Worm (Caenorhabditis elegans) whole organism, young adult: Measurements from ENCODE around the gene Y51A2B.6.

Experiments
- C06A6.2 ChIP-seq: fragments of 200-800 bp; sonication (Bioruptor generic); conservative IDR thresholded peaks from 2 replicates; pipeline ENCODE4 v1.3.6; 2022; ENCODE audit warnings: missing genetic modification characterization, missing compliant biosample characterization
- C17E4.6 ChIP-seq: fragments of 200-800 bp; sonication (Bioruptor generic); IDR thresholded peaks from 2 replicates; pipeline ENCODE4 v1.3.6; 2022; ENCODE audit warnings: missing genetic modification reagents, missing genetic modification characterization, missing compliant biosample characterization
- F33H1.4 ChIP-seq: fragments of 200-800 bp; sonication (Bioruptor generic); IDR thresholded peaks from 2 replicates; pipeline ENCODE4 v1.3.6; 2022; ENCODE audit warnings: missing genetic modification reagents, missing genetic modification characterization, missing compliant biosample characterization
- K12H6.12 ChIP-seq: fragments of 200-800 bp; sonication (Bioruptor generic); optimal IDR thresholded peaks from 2 replicates; lab custom pipeline; 2018; ENCODE audit warnings: mild to moderate bottlenecking, missing genetic modification characterization, missing compliant biosample characterization
- T07F8.4 ChIP-seq: sonication (generic microtip); optimal IDR thresholded peaks from 2 replicates; lab custom pipeline; 2016; ENCODE audit warnings: mild to moderate bottlenecking, missing genetic modification characterization, moderate library complexity, missing compliant biosample characterization
- T26A5.8 ChIP-seq: sonication (generic microtip); optimal IDR thresholded peaks from 2 replicates; lab custom pipeline; 2016; ENCODE audit warnings: missing genetic modification characterization, missing compliant biosample characterization
- Y53F4B.3 ChIP-seq: fragments of 200-800 bp; sonication (Bioruptor generic); IDR thresholded peaks from 2 replicates; pipeline ENCODE4 v1.3.6; 2022; ENCODE audit warnings: missing genetic modification reagents, missing genetic modification characterization, missing compliant biosample characterization
- ZK185.1 ChIP-seq: sonication (generic microtip); optimal IDR thresholded peaks from 2 replicates; lab custom pipeline; 2016; ENCODE audit warnings: mild to moderate bottlenecking, missing genetic modification characterization, missing compliant biosample characterization; ENCODE audit not compliant: poor library complexity, severe bottlenecking
- ama-1 ChIP-seq, 3 experiments: fragments of 150-350 bp in 1 of 3; sonication (generic microtip) in 2 of 3; optimal IDR thresholded peaks; 2 replicates each; lab custom pipeline; 2014 to 2018; ENCODE audit warnings: missing biosample characterization in 2 of 3, missing genetic modification characterization in 2 of 3, missing genetic modification reagents in 2 of 3
- aptf-2 ChIP-seq: fragments of 200-800 bp; sonication (Bioruptor generic); conservative IDR thresholded peaks from 2 replicates; pipeline ENCODE4 v1.3.6; 2022; ENCODE audit warnings: missing genetic modification reagents, missing genetic modification characterization, missing compliant biosample characterization
- athp-1 ChIP-seq: sonication (generic microtip); optimal IDR thresholded peaks from 2 replicates; lab custom pipeline; 2017; ENCODE audit warnings: mild to moderate bottlenecking, missing genetic modification characterization, missing compliant biosample characterization
- attf-6 ChIP-seq: fragments of 200-800 bp; sonication (Bioruptor generic); IDR thresholded peaks from 2 replicates; pipeline ENCODE4 v1.3.6; 2022; ENCODE audit warnings: missing genetic modification reagents, missing genetic modification characterization, missing compliant biosample characterization
- ceh-27 ChIP-seq: fragments of 200-800 bp; sonication (Bioruptor generic); optimal IDR thresholded peaks from 2 replicates; lab custom pipeline; 2018; ENCODE audit warnings: mild to moderate bottlenecking, missing genetic modification characterization, moderate library complexity, missing compliant biosample characterization
- ceh-40 ChIP-seq: fragments of 200-800 bp; sonication (Bioruptor generic); IDR thresholded peaks from 2 replicates; pipeline ENCODE4 v1.3.6; 2022; ENCODE audit warnings: missing genetic modification characterization, missing compliant biosample characterization
- dpff-1 ChIP-seq: sonication (generic microtip); optimal IDR thresholded peaks from 2 replicates; lab custom pipeline; 2017; ENCODE audit warnings: mild to moderate bottlenecking, missing genetic modification characterization, missing compliant biosample characterization
- egrh-3 ChIP-seq: fragments of 200-800 bp; sonication (Bioruptor generic); IDR thresholded peaks from 2 replicates; pipeline ENCODE4 v1.3.6; 2022; ENCODE audit warnings: missing genetic modification reagents, missing genetic modification characterization, missing compliant biosample characterization
- fkh-3 ChIP-seq: sonication (generic microtip); optimal IDR thresholded peaks from 2 replicates; lab custom pipeline; 2016; ENCODE audit warnings: mild to moderate bottlenecking, missing genetic modification characterization, missing compliant biosample characterization
- him-1 ChIP-seq: sonication (generic microtip); optimal IDR thresholded peaks from 2 replicates; lab custom pipeline; 2016; ENCODE audit warnings: missing genotype, missing genetic modification reagents, missing genetic modification characterization, missing compliant biosample characterization
- hlh-12 ChIP-seq: sonication (generic microtip); optimal IDR thresholded peaks from 2 replicates; lab custom pipeline; 2016; ENCODE audit warnings: missing genetic modification characterization, missing compliant biosample characterization
- hmg-20 ChIP-seq: fragments of 200-800 bp; sonication (Bioruptor generic); IDR thresholded peaks from 2 replicates; pipeline ENCODE4 v1.3.6; 2022; ENCODE audit warnings: missing genetic modification reagents, missing genetic modification characterization, missing compliant biosample characterization
- lir-1 ChIP-seq: fragments of 200-800 bp; sonication (Bioruptor generic); conservative IDR thresholded peaks from 2 replicates; pipeline ENCODE4 v1.3.6; 2022; ENCODE audit warnings: missing genetic modification reagents, missing genetic modification characterization, missing compliant biosample characterization
- madf-3 ChIP-seq: fragments of 200-800 bp; sonication (Bioruptor generic); IDR thresholded peaks from 2 replicates; pipeline ENCODE4 v1.3.6; 2022; ENCODE audit warnings: missing genetic modification reagents, missing genetic modification characterization, missing compliant biosample characterization
- madf-8 ChIP-seq: fragments of 200-800 bp; sonication (Bioruptor generic); conservative IDR thresholded peaks from 2 replicates; pipeline ENCODE4 v1.3.6; 2022; ENCODE audit warnings: missing genetic modification reagents, missing genetic modification characterization, missing compliant biosample characterization
- mes-4 ChIP-seq: sonication (generic microtip); optimal IDR thresholded peaks from 2 replicates; lab custom pipeline; 2016; ENCODE audit warnings: missing genotype, missing genetic modification characterization, missing compliant biosample characterization
- nfya-1 ChIP-seq: sonication (generic microtip); optimal IDR thresholded peaks from 2 replicates; lab custom pipeline; 2017; ENCODE audit warnings: antibody characterized with exemption, missing compliant biosample characterization, missing genetic modification characterization, borderline replicate concordance; ENCODE audit not compliant: insufficient read depth
- nfya-2 ChIP-seq: fragments of 200-800 bp; sonication (Bioruptor generic); IDR thresholded peaks from 2 replicates; pipeline ENCODE4 v1.3.6; 2022; ENCODE audit warnings: missing genetic modification reagents, missing genetic modification characterization, missing compliant biosample characterization
- nhr-90 ChIP-seq: sonication (generic microtip); optimal IDR thresholded peaks from 2 replicates; lab custom pipeline; 2016; ENCODE audit warnings: missing genotype, mild to moderate bottlenecking, missing genetic modification characterization, missing compliant biosample characterization
- rcor-1 ChIP-seq: fragments of 200-800 bp; sonication (Bioruptor generic); IDR thresholded peaks from 2 replicates; pipeline ENCODE4 v1.3.6; 2022; ENCODE audit warnings: missing genetic modification reagents, missing genetic modification characterization, missing compliant biosample characterization
- repo-1 ChIP-seq: sonication (generic microtip); optimal IDR thresholded peaks from 2 replicates; lab custom pipeline; 2017; ENCODE audit warnings: mild to moderate bottlenecking, missing genetic modification characterization, missing compliant biosample characterization
- sea-2 ChIP-seq: fragments of 200-800 bp; sonication (Bioruptor generic); IDR thresholded peaks from 2 replicates; pipeline ENCODE4 v1.3.6; 2022; ENCODE audit warnings: missing genetic modification characterization, missing compliant biosample characterization
- snpc-1.3 ChIP-seq: sonication (generic microtip); optimal IDR thresholded peaks from 2 replicates; lab custom pipeline; 2017; ENCODE audit warnings: missing genetic modification characterization, mild to moderate bottlenecking, missing compliant biosample characterization, antibody characterized with exemption, moderate library complexity, missing genotype, missing genetic modification reagents; ENCODE audit not compliant: insufficient read depth
- snpc-4 ChIP-seq, 5 experiments: fragments of 150-350 bp in 1 of 5; sonication (generic microtip) in 4 of 5; optimal IDR thresholded peaks; 2 replicates each; lab custom pipeline; 2014 to 2018; ENCODE audit warnings: missing genetic modification characterization in 5 of 5, missing biosample characterization in 3 of 5, antibody characterized with exemption in 2 of 5, mild to moderate bottlenecking in 2 of 5, missing compliant biosample characterization in 2 of 5, missing genotype in 2 of 5, moderate library complexity in 2 of 5, missing genetic modification reagents in 1 of 5
- tbx-9 ChIP-seq: sonication (generic microtip); optimal IDR thresholded peaks from 2 replicates; lab custom pipeline; 2016; ENCODE audit warnings: borderline replicate concordance, missing genetic modification characterization, inconsistent platforms, missing compliant biosample characterization
- tlf-1 ChIP-seq: fragments of 200-800 bp; sonication (Bioruptor generic); optimal IDR thresholded peaks from 2 replicates; lab custom pipeline; 2018; ENCODE audit warnings: mild to moderate bottlenecking, missing genetic modification characterization, missing compliant biosample characterization
- ztf-28 ChIP-seq: fragments of 200-800 bp; sonication (Bioruptor generic); IDR thresholded peaks from 2 replicates; pipeline ENCODE4 v1.3.6; 2022; ENCODE audit warnings: missing genetic modification reagents, missing genetic modification characterization, missing compliant biosample characterization
- ztf-6 ChIP-seq: fragments of 200-800 bp; sonication (Bioruptor generic); IDR thresholded peaks from 2 replicates; pipeline ENCODE4 v1.3.6; 2022; ENCODE audit warnings: missing genetic modification reagents, missing genetic modification characterization, missing compliant biosample characterization

Gene Y51A2B.6

DNA sequence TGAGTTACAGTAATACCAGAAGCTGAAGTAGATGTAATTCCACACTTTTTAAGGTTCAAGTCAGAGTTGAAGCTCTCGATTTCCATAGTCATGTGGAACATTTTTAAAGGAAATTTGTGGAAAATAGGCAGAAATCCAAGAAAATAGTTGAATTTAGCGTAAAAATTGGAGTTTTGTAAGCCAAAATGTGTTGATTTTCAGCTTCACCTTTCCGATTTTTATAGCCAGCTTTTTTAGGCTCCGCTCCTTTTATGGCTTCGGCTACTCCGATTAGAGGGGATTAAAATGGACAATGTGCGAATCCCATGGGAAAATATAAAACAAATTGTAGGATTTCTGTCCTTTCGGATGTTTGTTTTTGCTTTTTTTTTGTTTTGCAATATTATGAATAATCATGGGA lies 25.8 kb downstream of the Y51A2B.6 start, which contains the start of gene C08E8.6:
Gene C08E8.6 (minus strand): TSS at position 101 of the 400 bp plus-strand sequence.
- TF ChIP-seq egrh-3 (GFP tag; lab: Robert Waterston, UW) (no peak), snpc-1.3 (no peak), ztf-6 (GFP tag; lab: Robert Waterston, UW) (no peak), K12H6.12 (no peak), ZK185.1 (tag; lab: Kevin White, UChicago) (no peak), C06A6.2 (GFP tag; lab: Robert Waterston, UW) (no peak), fkh-3 (tag; lab: Kevin White, UChicago) (no peak), attf-6 (GFP tag; lab: Robert Waterston, UW) (no peak), dpff-1 (tag; lab: Kevin White, UChicago) (no peak), repo-1 (tag; lab: Kevin White, UChicago) (no peak), athp-1 (tag; lab: Kevin White, UChicago) (no peak), lir-1 (GFP tag; lab: Robert Waterston, UW) (no peak), T07F8.4 (tag; lab: Kevin White, UChicago) (no peak), hmg-20 (GFP tag; lab: Robert Waterston, UW) (no peak)

- no peak for TF ChIP-seq F33H1.4 (GFP tag; lab: Robert Waterston, UW)
- no peak for TF ChIP-seq nfya-1 (tag; lab: Kevin White, UChicago)
- TF ChIP-seq sea-2 (GFP tag; lab: Robert Waterston, UW), result no peak
- TF ChIP-seq snpc-4 (GFP tag; optimal IDR thresholded peaks at IDR 0.05; lab: Kevin White, UChicago), result no peak
- no peak for TF ChIP-seq snpc-4 (tag; optimal IDR thresholded peaks at IDR 0.05; lab: Kevin White, UChicago)
- TF ChIP-seq hlh-12, result no peak
- no peak for TF ChIP-seq ceh-27 (GFP tag; lab: Kevin White, UChicago)
- no peak for TF ChIP-seq him-1 (tag; lab: Kevin White, UChicago)
- TF ChIP-seq rcor-1 (GFP tag; lab: Robert Waterston, UW), result no peak
- no peak for TF ChIP-seq aptf-2 (GFP tag; lab: Robert Waterston, UW)
- no peak for TF ChIP-seq madf-3 (GFP tag; lab: Robert Waterston, UW)
- no peak for TF ChIP-seq T26A5.8 (tag; lab: Kevin White, UChicago)
- TF ChIP-seq nhr-90 (tag; lab: Kevin White, UChicago), result no peak
- TF ChIP-seq C17E4.6, result no peak
- no peak for TF ChIP-seq mes-4 (tag; lab: Kevin White, UChicago)
These were observed 29.5 kb downstream of the Y51A2B.6 start, which contains the start of gene C08E8.9 for ce11 chrV:18364558-18364957. C08E8.9 (plus strand) TSS chrV:18364858.

ce11 chrV:18362402-18362801 lies 31.7 kb downstream of the Y51A2B.6 start, which contains the start of gene C08E8.1:
C08E8.1 (minus strand) TSS chrV:18362502.
- TF ChIP-seq madf-8 (GFP tag; lab: Robert Waterston, UW) (no peak), Y53F4B.3 (GFP tag; lab: Robert Waterston, UW) (no peak), tlf-1 (no peak), hlh-12 (no peak), ama-1 (optimal IDR thresholded peaks at IDR 0.05; lab: Kevin White, UChicago) (no peak), ama-1 (GFP tag; optimal IDR thresholded peaks at IDR 0.05; lab: Kevin White, UChicago) (no peak), ztf-28 (GFP tag; lab: Robert Waterston, UW) (no peak), tbx-9 (tag; lab: Kevin White, UChicago) (no peak), attf-6 (GFP tag; lab: Robert Waterston, UW) (no peak), nfya-2 (GFP tag; lab: Robert Waterston, UW) (no peak), ceh-40 (no peak)
